Fruit fly (Drosophila melanogaster) whole organism, wandering third instar larva: Measurements from ENCODE around the gene CG11839.

Experiments
- Hnf4 ChIP-seq: fragments of 200-800 bp; sonication (Bioruptor generic); optimal IDR thresholded peaks from 2 replicates; lab custom pipeline; 2016; ENCODE audit warnings: missing biosample characterization, mild to moderate bottlenecking, missing genetic modification characterization
- Hr78 ChIP-seq: fragments of >200 bp; optimal IDR thresholded peaks from 2 replicates; lab custom pipeline; 2017; ENCODE audit warnings: missing biosample characterization, missing genetic modification characterization
- Mio ChIP-seq: sonication (Bioruptor generic); optimal IDR thresholded peaks from 2 replicates; lab custom pipeline; 2016; ENCODE audit warnings: missing biosample characterization, missing genetic modification characterization
- Myc ChIP-seq: fragments of >200 bp; optimal IDR thresholded peaks from 2 replicates; lab custom pipeline; 2017
- fru ChIP-seq: fragments of 200-800 bp; sonication (Bioruptor generic); optimal IDR thresholded peaks from 3 replicates; lab custom pipeline; 2016; ENCODE audit warnings: missing biosample characterization, mild to moderate bottlenecking, missing genetic modification characterization
- lola ChIP-seq: fragments of >200 bp; optimal IDR thresholded peaks from 2 replicates; lab custom pipeline; 2017; ENCODE audit warnings: missing biosample characterization, missing genetic modification characterization

dm6 chr3R:25051441-25052097 lies 18.2 kb upstream of the CG11839 start:
- TF ChIP-seq Hnf4 (GFP tag; lab: Kevin White, UChicago), result no peak
- TF ChIP-seq lola (GFP tag; lab: Kevin White, UChicago), result no peak
- TF ChIP-seq Myc (lab: Kevin White, UChicago), result no peak
- TF ChIP-seq fru (GFP tag; lab: Kevin White, UChicago), result no peak
- TF ChIP-seq Mio, result no peak
- TF ChIP-seq Hr78 (GFP tag; lab: Kevin White, UChicago), result no peak
